Worm (Caenorhabditis elegans) whole organism, young adult: ENCODE measurements around the gene slfl-5.

Experiments
- B0261.1 ChIP-seq: sonication (generic microtip); optimal IDR thresholded peaks from 2 replicates; lab custom pipeline; 2016; ENCODE audit warnings: mild to moderate bottlenecking, missing genetic modification characterization, moderate library complexity, missing compliant biosample characterization
- C17E4.6 ChIP-seq: fragments of 200-800 bp; sonication (Bioruptor generic); IDR thresholded peaks from 2 replicates; pipeline ENCODE4 v1.3.6; 2022; ENCODE audit warnings: missing genetic modification reagents, missing genetic modification characterization, missing compliant biosample characterization
- F10E7.11 ChIP-seq: sonication (generic microtip); optimal IDR thresholded peaks from 2 replicates; lab custom pipeline; 2017; ENCODE audit warnings: mild to moderate bottlenecking, missing genetic modification characterization, moderate library complexity, missing compliant biosample characterization
- F33H1.4 ChIP-seq: fragments of 200-800 bp; sonication (Bioruptor generic); IDR thresholded peaks from 2 replicates; pipeline ENCODE4 v1.3.6; 2022; ENCODE audit warnings: missing genetic modification reagents, missing genetic modification characterization, missing compliant biosample characterization
- F37B4.10 ChIP-seq: fragments of 200-800 bp; sonication (Bioruptor generic); IDR thresholded peaks from 2 replicates; pipeline ENCODE4 v1.3.6; 2022; ENCODE audit warnings: missing genetic modification characterization, missing compliant biosample characterization
- F57A8.1 ChIP-seq: fragments of 200-800 bp; sonication (Bioruptor generic); optimal IDR thresholded peaks from 2 replicates; lab custom pipeline; 2018; ENCODE audit warnings: mild to moderate bottlenecking, missing genetic modification characterization, moderate library complexity, missing compliant biosample characterization
- K12H6.12 ChIP-seq: fragments of 200-800 bp; sonication (Bioruptor generic); optimal IDR thresholded peaks from 2 replicates; lab custom pipeline; 2018; ENCODE audit warnings: mild to moderate bottlenecking, missing genetic modification characterization, missing compliant biosample characterization
- Y56A3A.18 ChIP-seq: fragments of 200-800 bp; sonication (Bioruptor generic); IDR thresholded peaks from 2 replicates; pipeline ENCODE4 v1.3.6; 2022; ENCODE audit warnings: missing genetic modification reagents, missing genetic modification characterization, missing compliant biosample characterization
- Y67H2A.10 ChIP-seq: fragments of 200-800 bp; sonication (Bioruptor generic); conservative IDR thresholded peaks from 2 replicates; pipeline ENCODE4 v1.3.6; 2022; ENCODE audit warnings: missing genetic modification reagents, missing genetic modification characterization, missing compliant biosample characterization
- Y79H2A.3 ChIP-seq: fragments of 200-800 bp; sonication (Bioruptor generic); conservative IDR thresholded peaks from 2 replicates; pipeline ENCODE4 v1.3.6; 2022; ENCODE audit warnings: missing genetic modification reagents, missing genetic modification characterization, missing compliant biosample characterization
- Y95B8A.8 ChIP-seq: fragments of 200-800 bp; sonication (Bioruptor generic); IDR thresholded peaks from 2 replicates; pipeline ENCODE4 v1.3.6; 2022; ENCODE audit warnings: missing genetic modification reagents, missing genetic modification characterization, missing compliant biosample characterization
- ama-1 ChIP-seq, 3 experiments: fragments of 150-350 bp in 1 of 3; sonication (generic microtip) in 2 of 3; optimal IDR thresholded peaks; 2 replicates each; lab custom pipeline; 2014 to 2018; ENCODE audit warnings: missing biosample characterization in 2 of 3, missing genetic modification characterization in 2 of 3, missing genetic modification reagents in 2 of 3
- attf-3 ChIP-seq: fragments of 200-800 bp; sonication (Bioruptor generic); conservative IDR thresholded peaks from 2 replicates; pipeline ENCODE4 v1.3.6; 2022; ENCODE audit warnings: missing genetic modification reagents, missing genetic modification characterization, missing compliant biosample characterization
- bed-1 ChIP-seq: fragments of 200-800 bp; sonication (Bioruptor generic); IDR thresholded peaks from 2 replicates; pipeline ENCODE4 v1.3.6; 2022; ENCODE audit warnings: missing genetic modification reagents, missing genetic modification characterization, missing compliant biosample characterization
- ceh-100 ChIP-seq: fragments of 200-800 bp; sonication (Bioruptor generic); IDR thresholded peaks from 2 replicates; pipeline ENCODE4 v1.3.6; 2022; ENCODE audit warnings: missing genetic modification reagents, missing genetic modification characterization, missing compliant biosample characterization
- dox-1 ChIP-seq: fragments of 200-800 bp; sonication (Bioruptor generic); IDR thresholded peaks from 2 replicates; pipeline ENCODE4 v1.3.6; 2022; ENCODE audit warnings: missing genetic modification reagents, missing genetic modification characterization, missing compliant biosample characterization
- egrh-3 ChIP-seq: fragments of 200-800 bp; sonication (Bioruptor generic); IDR thresholded peaks from 2 replicates; pipeline ENCODE4 v1.3.6; 2022; ENCODE audit warnings: missing genetic modification reagents, missing genetic modification characterization, missing compliant biosample characterization
- hlh-12 ChIP-seq: sonication (generic microtip); optimal IDR thresholded peaks from 2 replicates; lab custom pipeline; 2016; ENCODE audit warnings: missing genetic modification characterization, missing compliant biosample characterization
- hlh-26 ChIP-seq: fragments of 200-800 bp; sonication (Bioruptor generic); conservative IDR thresholded peaks from 2 replicates; pipeline ENCODE4 v1.3.6; 2022; ENCODE audit warnings: missing genetic modification reagents, missing genetic modification characterization, missing compliant biosample characterization
- hmg-20 ChIP-seq: fragments of 200-800 bp; sonication (Bioruptor generic); IDR thresholded peaks from 2 replicates; pipeline ENCODE4 v1.3.6; 2022; ENCODE audit warnings: missing genetic modification reagents, missing genetic modification characterization, missing compliant biosample characterization
- hrde-1 ChIP-seq: sonication (generic microtip); optimal IDR thresholded peaks from 2 replicates; lab custom pipeline; 2016; ENCODE audit warnings: missing genetic modification characterization, mild to moderate bottlenecking, missing compliant biosample characterization, moderate library complexity, missing genotype, missing genetic modification reagents, borderline replicate concordance
- hsf-1 ChIP-seq: fragments of 200-800 bp; sonication (Bioruptor generic); IDR thresholded peaks from 2 replicates; pipeline ENCODE4 v1.3.6; 2022; ENCODE audit warnings: missing genetic modification reagents, missing genetic modification characterization, missing compliant biosample characterization
- lin-35 ChIP-seq, 3 experiments: fragments of 150-350 bp in 2 of 3; sonication (generic microtip) in 1 of 3; optimal IDR thresholded peaks; 2 replicates each; lab custom pipeline; 2014 to 2018; ENCODE audit warnings: missing biosample characterization in 3 of 3, missing genetic modification characterization in 3 of 3, missing genetic modification reagents in 3 of 3
- lin-40 ChIP-seq: sonication (generic microtip); optimal IDR thresholded peaks from 2 replicates; lab custom pipeline; 2016; ENCODE audit warnings: missing genetic modification characterization, mild to moderate bottlenecking, missing compliant biosample characterization, missing genotype, missing genetic modification reagents
- lin-54 ChIP-seq: fragments of 200-800 bp; sonication (Bioruptor generic); optimal IDR thresholded peaks from 2 replicates; lab custom pipeline; 2018; ENCODE audit warnings: mild to moderate bottlenecking, missing genetic modification characterization, missing compliant biosample characterization
- lsy-27 ChIP-seq: sonication (generic microtip); optimal IDR thresholded peaks from 2 replicates; lab custom pipeline; 2017; ENCODE audit warnings: missing genetic modification characterization, mild to moderate bottlenecking, missing compliant biosample characterization, antibody characterized with exemption, missing genotype, borderline replicate concordance; ENCODE audit not compliant: insufficient read depth
- madf-3 ChIP-seq: fragments of 200-800 bp; sonication (Bioruptor generic); IDR thresholded peaks from 2 replicates; pipeline ENCODE4 v1.3.6; 2022; ENCODE audit warnings: missing genetic modification reagents, missing genetic modification characterization, missing compliant biosample characterization
- mcd-1 ChIP-seq: fragments of 200-800 bp; sonication (Bioruptor generic); IDR thresholded peaks from 2 replicates; pipeline ENCODE4 v1.3.6; 2022; ENCODE audit warnings: missing genetic modification reagents, missing genetic modification characterization, missing compliant biosample characterization
- mxl-1 ChIP-seq: sonication (generic microtip); optimal IDR thresholded peaks from 2 replicates; lab custom pipeline; 2016; ENCODE audit warnings: missing genetic modification characterization, missing compliant biosample characterization
- nfya-2 ChIP-seq: fragments of 200-800 bp; sonication (Bioruptor generic); IDR thresholded peaks from 2 replicates; pipeline ENCODE4 v1.3.6; 2022; ENCODE audit warnings: missing genetic modification reagents, missing genetic modification characterization, missing compliant biosample characterization
- rpc-1 ChIP-seq, 2 experiments: fragments of 150-350 bp in 1 of 2; sonication (generic microtip) in 1 of 2; optimal IDR thresholded peaks; 2 replicates each; lab custom pipeline; 2014 to 2018; ENCODE audit warnings: missing biosample characterization in 1 of 2, missing genetic modification characterization in 1 of 2, missing genetic modification reagents in 1 of 2, missing genotype in 1 of 2
- sdz-38 ChIP-seq: sonication (generic microtip); optimal IDR thresholded peaks from 2 replicates; lab custom pipeline; 2016; ENCODE audit warnings: missing genotype, missing genetic modification characterization, missing compliant biosample characterization
- sea-2 ChIP-seq: fragments of 200-800 bp; sonication (Bioruptor generic); IDR thresholded peaks from 2 replicates; pipeline ENCODE4 v1.3.6; 2022; ENCODE audit warnings: missing genetic modification characterization, missing compliant biosample characterization
- snpc-4 ChIP-seq, 5 experiments: fragments of 150-350 bp in 1 of 5; sonication (generic microtip) in 4 of 5; optimal IDR thresholded peaks; 2 replicates each; lab custom pipeline; 2014 to 2018; ENCODE audit warnings: missing genetic modification characterization in 5 of 5, missing biosample characterization in 3 of 5, antibody characterized with exemption in 2 of 5, mild to moderate bottlenecking in 2 of 5, missing compliant biosample characterization in 2 of 5, missing genotype in 2 of 5, moderate library complexity in 2 of 5, missing genetic modification reagents in 1 of 5
- tlf-1 ChIP-seq: fragments of 200-800 bp; sonication (Bioruptor generic); optimal IDR thresholded peaks from 2 replicates; lab custom pipeline; 2018; ENCODE audit warnings: mild to moderate bottlenecking, missing genetic modification characterization, missing compliant biosample characterization
- xnd-1 ChIP-seq: sonication (generic microtip); optimal IDR thresholded peaks from 2 replicates; lab custom pipeline; 2016; ENCODE audit warnings: missing genotype, missing genetic modification reagents, missing genetic modification characterization, missing compliant biosample characterization
- ztf-22 ChIP-seq: fragments of 200-800 bp; sonication (Bioruptor generic); optimal IDR thresholded peaks from 2 replicates; lab custom pipeline; 2018; ENCODE audit warnings: mild to moderate bottlenecking, missing genetic modification characterization, moderate library complexity, missing compliant biosample characterization
- ztf-28 ChIP-seq: fragments of 200-800 bp; sonication (Bioruptor generic); IDR thresholded peaks from 2 replicates; pipeline ENCODE4 v1.3.6; 2022; ENCODE audit warnings: missing genetic modification reagents, missing genetic modification characterization, missing compliant biosample characterization

The slfl-5 gene

ce11 chrV:12283187-12283586 lies 38.3 kb upstream of the slfl-5 start, which contains the start of gene F55C5.10:
TSS of gene F55C5.10 (plus strand) at chrV:12283487.
- TF ChIP-seq ceh-100 (GFP tag; lab: Robert Waterston, UW) (no peak), snpc-4 (GFP tag; optimal IDR thresholded peaks at IDR 0.05; lab: Kevin White, UChicago) (no peak), snpc-4 (tag; optimal IDR thresholded peaks at IDR 0.05; lab: Kevin White, UChicago) (no peak), lin-40 (tag; lab: Kevin White, UChicago) (no peak), lin-54 (GFP tag; lab: Kevin White, UChicago) (no peak), F57A8.1 (no peak), hlh-12 (tag; lab: Kevin White, UChicago) (no peak), F10E7.11 (no peak), Y56A3A.18 (GFP tag; lab: Robert Waterston, UW) (no peak), hlh-26 (no peak), sea-2 (GFP tag; lab: Robert Waterston, UW) (no peak), hsf-1 (GFP tag; lab: Robert Waterston, UW) (no peak), sdz-38 (no peak), lsy-27 (tag; lab: Kevin White, UChicago) (no peak), Y67H2A.10 (GFP tag; lab: Robert Waterston, UW) (no peak), F33H1.4 (no peak)
- TF ChIP-seq, all 124 proteins: peak for 0

- TF ChIP-seq ama-1 (optimal IDR thresholded peaks at IDR 0.05; lab: Kevin White, UChicago) = no peak
- TF ChIP-seq ama-1 (GFP tag; optimal IDR thresholded peaks at IDR 0.05; lab: Kevin White, UChicago) = no peak
- no peak for TF ChIP-seq rpc-1 (optimal IDR thresholded peaks at IDR 0.05; lab: Kevin White, UChicago)
- no peak for TF ChIP-seq rpc-1 (tag; optimal IDR thresholded peaks at IDR 0.05; lab: Kevin White, UChicago)
- TF ChIP-seq sdz-38 = no peak
- no peak for TF ChIP-seq Y95B8A.8 (GFP tag; lab: Robert Waterston, UW)
- no peak for TF ChIP-seq C17E4.6 (GFP tag; lab: Robert Waterston, UW)
- no peak for TF ChIP-seq mcd-1 (GFP tag; lab: Robert Waterston, UW)
- TF ChIP-seq mxl-1 (tag; lab: Kevin White, UChicago) = no peak
- TF ChIP-seq F37B4.10 (GFP tag; lab: Robert Waterston, UW) = no peak
- no peak for TF ChIP-seq xnd-1 (tag; lab: Kevin White, UChicago)
- TF ChIP-seq ceh-100 (GFP tag; lab: Robert Waterston, UW) = no peak
- no peak for TF ChIP-seq egrh-3 (GFP tag; lab: Robert Waterston, UW)
- TF ChIP-seq K12H6.12 (tag; lab: Kevin White, UChicago) = no peak
Observed at ce11 chrV:12281508-12281907, 36.7 kb upstream of the slfl-5 start.

ce11 chrV:12276946-12277345 lies 32.1 kb upstream of the slfl-5 start, which contains the start of gene bnc-1:
TSS of gene bnc-1 (minus strand) at chrV:12277046.
- TF ChIP-seq tlf-1 (no peak), Y56A3A.18 (GFP tag; lab: Robert Waterston, UW) (no peak), F10E7.11 (no peak), ztf-22 (no peak), dox-1 (GFP tag; lab: Robert Waterston, UW) (no peak), bed-1 (GFP tag; lab: Robert Waterston, UW) (no peak), sdz-38 (no peak), lin-35 (GFP tag; optimal IDR thresholded peaks at IDR 0.05; lab: Kevin White, UChicago) (no peak)

ce11 chrV:12275714-12276113 lies 30.9 kb upstream of the slfl-5 start:
- TF ChIP-seq hmg-20 (GFP tag; lab: Robert Waterston, UW) (no peak), Y79H2A.3 (GFP tag; lab: Robert Waterston, UW) (0 out of 2 replicates have a peak, but pooled peaks have one; percentile 43), nfya-2 (GFP tag; lab: Robert Waterston, UW) (0 out of 2 replicates have a peak, but pooled peaks have one; percentile 44), dox-1 (GFP tag; lab: Robert Waterston, UW) (no peak), ztf-28 (0 out of 2 replicates have a peak, but pooled peaks have one; percentile 9), lin-35 (GFP tag; optimal IDR thresholded peaks at IDR 0.05; lab: Kevin White, UChicago) (peak in 1 of 3 experiments; percentile 4), B0261.1 (no peak), hrde-1 (tag; lab: Kevin White, UChicago) (peak; percentile 67), bed-1 (GFP tag; lab: Robert Waterston, UW) (no peak), attf-3 (GFP tag; lab: Robert Waterston, UW) (0 out of 2 replicates have a peak, but pooled peaks have one; percentile 20), madf-3 (0 out of 2 replicates have a peak, but pooled peaks have one; percentile 44)
